Worm (Caenorhabditis elegans): ENCODE results near the gene sri-2.

Gene sri-2

ce11 chrV:15915919-15916318 is 49.1 kb downstream of the sri-2 start, which contains the start of gene gst-38:
gst-38 (minus strand) TSS chrV:15916070.
- TF ChIP-seq fkh-10 (GFP tag; optimal IDR thresholded peaks at IDR 0.05) (no peak), skn-1 (tag; optimal IDR thresholded peaks at IDR 0.05) (peak; percentile 14), elt-3 (tag; optimal IDR thresholded peaks at IDR 0.05) (no peak), lin-15B (tag; optimal IDR thresholded peaks at IDR 0.05) (no peak), elt-2 (tag; optimal IDR thresholded peaks at IDR 0.05) (peak; percentile 88), pqm-1 (tag; optimal IDR thresholded peaks at IDR 0.05) (peak; percentile 41), aly-2 (tag; optimal IDR thresholded peaks at IDR 0.05) (no peak), nhr-12 (tag; optimal IDR thresholded peaks at IDR 0.05) (no peak), egl-5 (tag; optimal IDR thresholded peaks at IDR 0.05) (no peak), fkh-2 (tag; optimal IDR thresholded peaks at IDR 0.05) (no peak), nhr-67 (tag; optimal IDR thresholded peaks at IDR 0.05) (no peak)

ce11 chrV:15915307-15915706 is 49.7 kb downstream of the sri-2 start:
- TF ChIP-seq lin-15B (tag; optimal IDR thresholded peaks at IDR 0.05) (no peak), fos-1 (tag; optimal IDR thresholded peaks at IDR 0.05) (no peak), R02D3.7 (tag; optimal IDR thresholded peaks at IDR 0.05) (no peak), nhr-25 (tag; optimal IDR thresholded peaks at IDR 0.05) (no peak), nhr-237 (tag; optimal IDR thresholded peaks at IDR 0.05) (no peak), elt-2 (tag; optimal IDR thresholded peaks at IDR 0.05) (no peak), pqm-1 (tag; optimal IDR thresholded peaks at IDR 0.05) (no peak), egl-27 (tag; optimal IDR thresholded peaks at IDR 0.05) (no peak), elt-1 (tag; optimal IDR thresholded peaks at IDR 0.05) (no peak), mml-1 (tag; optimal IDR thresholded peaks at IDR 0.05) (no peak), ceh-28 (tag; optimal IDR thresholded peaks at IDR 0.05) (no peak), fkh-10 (GFP tag; optimal IDR thresholded peaks at IDR 0.05) (no peak)

ce11 chrV:15914774-15915173 is 50.2 kb downstream of the sri-2 start:
- TF ChIP-seq nfya-1 (tag; optimal IDR thresholded peaks at IDR 0.05; ENCODE audit: insufficient read depth) = no peak
- no peak for TF ChIP-seq hmg-11 (tag; optimal IDR thresholded peaks at IDR 0.05)
- TF ChIP-seq eor-1 (tag; optimal IDR thresholded peaks at IDR 0.05) = no peak
- TF ChIP-seq lin-39 (tag; optimal IDR thresholded peaks at IDR 0.05) = no peak
- no peak for TF ChIP-seq nhr-77 (tag; optimal IDR thresholded peaks at IDR 0.05)
- TF ChIP-seq ZK546.5 (tag; optimal IDR thresholded peaks at IDR 0.05) = no peak
- no peak for TF ChIP-seq unc-39 (tag; optimal IDR thresholded peaks at IDR 0.05)
- TF ChIP-seq egl-27 (tag; optimal IDR thresholded peaks at IDR 0.05) = no peak
- TF ChIP-seq nhr-25 (tag; optimal IDR thresholded peaks at IDR 0.05) = no peak
- no peak for TF ChIP-seq ceh-28 (tag; optimal IDR thresholded peaks at IDR 0.05)
- no peak for TF ChIP-seq nhr-237 (tag; optimal IDR thresholded peaks at IDR 0.05)
- TF ChIP-seq egl-5 (tag; optimal IDR thresholded peaks at IDR 0.05) = no peak
- TF ChIP-seq nhr-28 (tag; optimal IDR thresholded peaks at IDR 0.05) = no peak
- no peak for TF ChIP-seq elt-3 (tag; optimal IDR thresholded peaks at IDR 0.05)
- no peak for TF ChIP-seq aly-2 (tag; optimal IDR thresholded peaks at IDR 0.05)
- no peak for TF ChIP-seq daf-12 (tag; optimal IDR thresholded peaks at IDR 0.05)
- TF ChIP-seq fkh-2 (tag; optimal IDR thresholded peaks at IDR 0.05) = no peak

All from whole organism, L3 larva.